Worm (Caenorhabditis elegans) whole organism, late embryonic: ENCODE data around the gene nhr-239.

Experiments
- C08G9.2 ChIP-seq: sonication (generic microtip); optimal IDR thresholded peaks from 2 replicates; lab custom pipeline; 2016; ENCODE audit warnings: mild to moderate bottlenecking, missing genetic modification characterization, moderate library complexity, missing compliant biosample characterization
- K02D7.2 ChIP-seq: sonication (generic microtip); optimal IDR thresholded peaks from 2 replicates; lab custom pipeline; 2017; ENCODE audit warnings: mild to moderate bottlenecking, missing genetic modification characterization, missing compliant biosample characterization
- K09A11.1 ChIP-seq: sonication (generic microtip); optimal IDR thresholded peaks from 2 replicates; lab custom pipeline; 2017; ENCODE audit warnings: antibody characterized with exemption, mild to moderate bottlenecking, missing genetic modification characterization, missing compliant biosample characterization; ENCODE audit not compliant: insufficient read depth
- T23F11.4 ChIP-seq: fragments of 200-800 bp; sonication (Bioruptor generic); optimal IDR thresholded peaks from 2 replicates; lab custom pipeline; 2018; ENCODE audit warnings: mild to moderate bottlenecking, missing genetic modification characterization, missing compliant biosample characterization
- ahr-1 ChIP-seq: sonication (generic microtip); optimal IDR thresholded peaks from 2 replicates; lab custom pipeline; 2016; ENCODE audit warnings: missing genetic modification characterization, missing compliant biosample characterization
- ama-1 ChIP-seq: fragments of 150-350 bp; optimal IDR thresholded peaks from 2 replicates; lab custom pipeline; 2014
- ceh-14 ChIP-seq: sonication (generic microtip); optimal IDR thresholded peaks from 2 replicates; lab custom pipeline; 2016; ENCODE audit warnings: missing genotype, missing genetic modification characterization, missing compliant biosample characterization
- ceh-18 ChIP-seq: sonication (generic microtip); optimal IDR thresholded peaks from 2 replicates; lab custom pipeline; 2016; ENCODE audit warnings: missing genetic modification characterization, missing compliant biosample characterization
- ceh-19 ChIP-seq: fragments of 200-800 bp; sonication (Bioruptor generic); optimal IDR thresholded peaks from 2 replicates; lab custom pipeline; 2018; ENCODE audit warnings: mild to moderate bottlenecking, missing genetic modification characterization, missing compliant biosample characterization
- ceh-2 ChIP-seq: sonication (generic microtip); optimal IDR thresholded peaks from 2 replicates; lab custom pipeline; 2016; ENCODE audit warnings: missing genotype, missing genetic modification characterization, missing compliant biosample characterization
- ceh-31 ChIP-seq: sonication (generic microtip); optimal IDR thresholded peaks from 2 replicates; lab custom pipeline; 2016; ENCODE audit warnings: missing genetic modification characterization, missing compliant biosample characterization
- ceh-34 ChIP-seq: sonication (generic microtip); optimal IDR thresholded peaks from 2 replicates; lab custom pipeline; 2016; ENCODE audit warnings: mild to moderate bottlenecking, missing genetic modification characterization, missing compliant biosample characterization
- ceh-45 ChIP-seq: fragments of 200-800 bp; sonication (Bioruptor generic); IDR thresholded peaks from 2 replicates; pipeline ENCODE4 v1.3.6; 2022; ENCODE audit warnings: missing genetic modification reagents, missing genetic modification characterization, missing compliant biosample characterization
- ceh-48 ChIP-seq: sonication (generic microtip); optimal IDR thresholded peaks from 2 replicates; lab custom pipeline; 2016; ENCODE audit warnings: missing genetic modification characterization, inconsistent platforms, missing compliant biosample characterization
- ceh-6 ChIP-seq: fragments of 200-800 bp; sonication (Bioruptor generic); optimal IDR thresholded peaks from 2 replicates; lab custom pipeline; 2018; ENCODE audit warnings: mild to moderate bottlenecking, missing genetic modification characterization, missing compliant biosample characterization
- ceh-9 ChIP-seq: sonication (generic microtip); optimal IDR thresholded peaks from 2 replicates; lab custom pipeline; 2016; ENCODE audit warnings: mild to moderate bottlenecking, missing genetic modification characterization, inconsistent platforms, missing compliant biosample characterization
- che-1 ChIP-seq: sonication (generic microtip); optimal IDR thresholded peaks from 2 replicates; lab custom pipeline; 2016; ENCODE audit warnings: mild to moderate bottlenecking, missing genetic modification characterization, missing compliant biosample characterization
- dmd-4 ChIP-seq: sonication (generic microtip); optimal IDR thresholded peaks from 2 replicates; lab custom pipeline; 2016; ENCODE audit warnings: borderline replicate concordance, missing genetic modification characterization, missing compliant biosample characterization
- dve-1 ChIP-seq: sonication (generic microtip); optimal IDR thresholded peaks from 2 replicates; lab custom pipeline; 2017; ENCODE audit warnings: antibody characterized with exemption, mild to moderate bottlenecking, missing genetic modification characterization, missing compliant biosample characterization
- elt-2 ChIP-seq: sonication (generic microtip); optimal IDR thresholded peaks from 2 replicates; lab custom pipeline; 2016; ENCODE audit warnings: missing genetic modification reagents, missing genetic modification characterization, missing compliant biosample characterization
- elt-4 ChIP-seq: sonication (generic microtip); optimal IDR thresholded peaks from 2 replicates; lab custom pipeline; 2016; ENCODE audit warnings: missing genetic modification characterization, missing compliant biosample characterization
- ets-4 ChIP-seq: sonication (generic microtip); optimal IDR thresholded peaks from 2 replicates; lab custom pipeline; 2016; ENCODE audit warnings: missing genetic modification characterization, missing compliant biosample characterization
- fkh-10 ChIP-seq: fragments of 150-350 bp; optimal IDR thresholded peaks from 2 replicates; lab custom pipeline; 2014; ENCODE audit warnings: missing biosample characterization, missing genetic modification reagents, missing genetic modification characterization
- hlh-13 ChIP-seq: fragments of 200-800 bp; sonication (Bioruptor generic); optimal IDR thresholded peaks from 2 replicates; lab custom pipeline; 2018; ENCODE audit warnings: mild to moderate bottlenecking, missing genetic modification characterization, missing compliant biosample characterization
- hlh-15 ChIP-seq: sonication (generic microtip); optimal IDR thresholded peaks from 2 replicates; lab custom pipeline; 2016; ENCODE audit warnings: missing genetic modification characterization, missing compliant biosample characterization
- hlh-30 ChIP-seq: sonication (generic microtip); optimal IDR thresholded peaks from 2 replicates; lab custom pipeline; 2017; ENCODE audit warnings: antibody characterized with exemption, missing genetic modification characterization, missing compliant biosample characterization; ENCODE audit not compliant: insufficient read depth
- hlh-6 ChIP-seq: sonication (generic microtip); optimal IDR thresholded peaks from 2 replicates; lab custom pipeline; 2016; ENCODE audit warnings: missing genotype, missing genetic modification characterization, missing compliant biosample characterization
- hlh-8 ChIP-seq: sonication (generic microtip); optimal IDR thresholded peaks from 2 replicates; lab custom pipeline; 2016; ENCODE audit warnings: missing genotype, missing genetic modification characterization, missing compliant biosample characterization
- lin-11 ChIP-seq: fragments of 200-800 bp; sonication (Bioruptor generic); optimal IDR thresholded peaks from 2 replicates; lab custom pipeline; 2018; ENCODE audit warnings: mild to moderate bottlenecking, missing genetic modification characterization, missing compliant biosample characterization
- madf-2 ChIP-seq: sonication (generic microtip); optimal IDR thresholded peaks from 2 replicates; lab custom pipeline; 2017; ENCODE audit warnings: missing genetic modification characterization, missing compliant biosample characterization
- mec-3 ChIP-seq: sonication (generic microtip); optimal IDR thresholded peaks from 2 replicates; lab custom pipeline; 2016; ENCODE audit warnings: borderline replicate concordance, missing genetic modification characterization, missing compliant biosample characterization
- nfya-1 ChIP-seq: sonication (generic microtip); optimal IDR thresholded peaks from 2 replicates; lab custom pipeline; 2017; ENCODE audit warnings: missing genetic modification characterization, mild to moderate bottlenecking, missing compliant biosample characterization, antibody characterized with exemption, moderate library complexity
- nhr-11 ChIP-seq: fragments of 150-350 bp; optimal IDR thresholded peaks from 2 replicates; lab custom pipeline; 2014; ENCODE audit warnings: missing biosample characterization, missing genetic modification characterization
- pat-9 ChIP-seq: fragments of 200-800 bp; sonication (Bioruptor generic); optimal IDR thresholded peaks from 2 replicates; lab custom pipeline; 2018; ENCODE audit warnings: mild to moderate bottlenecking, missing genetic modification characterization, moderate library complexity, missing compliant biosample characterization
- pax-1 ChIP-seq: fragments of 150-350 bp; optimal IDR thresholded peaks from 2 replicates; lab custom pipeline; 2014; ENCODE audit warnings: missing biosample characterization, missing genetic modification characterization
- pros-1 ChIP-seq: fragments of 150-350 bp; optimal IDR thresholded peaks from 2 replicates; lab custom pipeline; 2014; ENCODE audit warnings: missing biosample characterization, missing genetic modification reagents, missing genetic modification characterization
- sdc-2 ChIP-seq: sonication (generic microtip); optimal IDR thresholded peaks from 2 replicates; lab custom pipeline; 2016; ENCODE audit warnings: missing genotype, missing genetic modification characterization, missing compliant biosample characterization
- sox-2 ChIP-seq: fragments of 200-800 bp; sonication (Bioruptor generic); IDR thresholded peaks from 2 replicates; pipeline ENCODE4 v1.3.6; 2022; ENCODE audit warnings: missing genetic modification reagents, missing genetic modification characterization, missing compliant biosample characterization
- tbx-2 ChIP-seq: sonication (generic microtip); optimal IDR thresholded peaks from 2 replicates; lab custom pipeline; 2016; ENCODE audit warnings: missing genetic modification characterization, missing compliant biosample characterization
- unc-42 ChIP-seq: sonication (generic microtip); optimal IDR thresholded peaks from 2 replicates; lab custom pipeline; 2016; ENCODE audit warnings: missing genotype, missing genetic modification characterization, missing compliant biosample characterization
- unc-55 ChIP-seq: sonication (generic microtip); optimal IDR thresholded peaks from 2 replicates; lab custom pipeline; 2017; ENCODE audit warnings: missing biosample characterization, missing genetic modification reagents, missing genetic modification characterization
- unc-86 ChIP-seq: sonication (generic microtip); optimal IDR thresholded peaks from 2 replicates; lab custom pipeline; 2016; ENCODE audit warnings: missing genetic modification characterization, missing compliant biosample characterization
- zip-5 ChIP-seq: sonication (generic microtip); optimal IDR thresholded peaks from 2 replicates; lab custom pipeline; 2016; ENCODE audit warnings: missing genetic modification characterization, missing compliant biosample characterization
- ztf-16 ChIP-seq: sonication (generic microtip); optimal IDR thresholded peaks from 2 replicates; lab custom pipeline; 2017; ENCODE audit warnings: missing genetic modification characterization, missing compliant biosample characterization

Gene nhr-239

ce11 chrIII:2561410-2561809, at the start of gene nhr-239:
Gene nhr-239 (plus strand): TSS chrIII:2561710.
- TF ChIP-seq T23F11.4, result no peak
- no peak for TF ChIP-seq dmd-4 (tag; lab: Kevin White, UChicago)
- no peak for TF ChIP-seq zip-5 (tag; lab: Kevin White, UChicago)
- no peak for TF ChIP-seq dve-1 (tag; lab: Kevin White, UChicago)

- TF ChIP-seq pros-1 (tag; lab: Kevin White, UChicago) (no peak), hlh-8 (tag; lab: Kevin White, UChicago) (no peak), ceh-19 (no peak)
Measured at ce11 chrIII:2515461-2515860, 46.0 kb upstream of the nhr-239 start.

- TF ChIP-seq unc-86 (no peak), nhr-11 (no peak), ama-1 (lab: Kevin White, UChicago) (no peak), dve-1 (tag; lab: Kevin White, UChicago) (peak; percentile 50), ceh-31 (tag; lab: Kevin White, UChicago) (peak; percentile 73), unc-55 (GFP tag; lab: Kevin White, UChicago) (peak; percentile 48), ceh-18 (tag; lab: Kevin White, UChicago) (peak; percentile 18), fkh-10 (GFP tag; lab: Kevin White, UChicago) (no peak), nfya-1 (tag; lab: Kevin White, UChicago) (peak; percentile 82), elt-2 (tag; lab: Kevin White, UChicago) (peak; percentile 35), ets-4 (peak; percentile 28), tbx-2 (tag; lab: Kevin White, UChicago) (peak; percentile 18), ceh-9 (tag; lab: Kevin White, UChicago) (no peak), ceh-2 (peak; percentile 24), K09A11.1 (peak; percentile 63), ceh-34 (tag; lab: Kevin White, UChicago) (peak; percentile 17), hlh-30 (tag; lab: Kevin White, UChicago) (peak; percentile 48), pax-1 (tag; lab: Kevin White, UChicago) (peak; percentile 59), ceh-48 (tag; lab: Kevin White, UChicago) (peak; percentile 22), K02D7.2 (tag; lab: Kevin White, UChicago) (no peak), unc-42 (tag; lab: Kevin White, UChicago) (peak; percentile 23), che-1 (tag; lab: Kevin White, UChicago) (no peak), ceh-14 (peak; percentile 10), pros-1 (tag; lab: Kevin White, UChicago) (peak; percentile 8), sdc-2 (tag; lab: Kevin White, UChicago) (no peak), C08G9.2 (no peak)
Measured at ce11 chrIII:2528621-2529113, 32.8 kb upstream of the nhr-239 start, which contains the start of the genes Y54F10AM.15, rbc-2 and ndua-8. Gene Y54F10AM.15 (minus strand): TSS chrIII:2528679. Gene rbc-2 (minus strand): TSS chrIII:2528689. Gene ndua-8 (plus strand): TSS chrIII:2529063.

- no peak for TF ChIP-seq unc-86
Measured at ce11 chrIII:2530313-2530712, 31.2 kb upstream of the nhr-239 start, which contains the start of gene cone-1. Gene cone-1 (plus strand): TSS chrIII:2530613.

ce11 chrIII:2532716-2533115, 28.8 kb upstream of the nhr-239 start:
- no peak for TF ChIP-seq ceh-45
- no peak for TF ChIP-seq pax-1 (tag; lab: Kevin White, UChicago)
- no peak for TF ChIP-seq ama-1 (lab: Kevin White, UChicago)
- no peak for TF ChIP-seq ztf-16 (tag; lab: Kevin White, UChicago)
- peak; percentile 89 for TF ChIP-seq hlh-30 (tag; lab: Kevin White, UChicago)
- TF ChIP-seq ahr-1, result no peak
- no peak for TF ChIP-seq lin-11 (tag; lab: Kevin White, UChicago)
- no peak for TF ChIP-seq hlh-6 (tag; lab: Kevin White, UChicago)
- TF ChIP-seq hlh-13 (GFP tag; lab: Kevin White, UChicago), result no peak
- no peak for TF ChIP-seq sox-2 (GFP tag; lab: Robert Waterston, UW)
- peak; percentile 69 for TF ChIP-seq unc-42 (tag; lab: Kevin White, UChicago)
- no peak for TF ChIP-seq madf-2 (tag; lab: Kevin White, UChicago)
- peak; percentile 6 for TF ChIP-seq sdc-2 (tag; lab: Kevin White, UChicago)
- no peak for TF ChIP-seq K02D7.2 (tag; lab: Kevin White, UChicago)
- TF ChIP-seq mec-3 (tag; lab: Kevin White, UChicago), result no peak
- TF ChIP-seq ceh-6 (GFP tag; lab: Kevin White, UChicago), result no peak
- no peak for TF ChIP-seq pat-9 (tag; lab: Kevin White, UChicago)
- no peak for TF ChIP-seq elt-4 (tag; lab: Kevin White, UChicago)
- TF ChIP-seq hlh-15 (tag; lab: Kevin White, UChicago), result no peak
- no peak for TF ChIP-seq ets-4
